Fruit fly (Drosophila melanogaster): ENCODE measurements around the gene CG17168.
A peak's percentile ranks its signal among the peaks of the same experiment; 100 is the strongest.

The CG17168 gene

DNA sequence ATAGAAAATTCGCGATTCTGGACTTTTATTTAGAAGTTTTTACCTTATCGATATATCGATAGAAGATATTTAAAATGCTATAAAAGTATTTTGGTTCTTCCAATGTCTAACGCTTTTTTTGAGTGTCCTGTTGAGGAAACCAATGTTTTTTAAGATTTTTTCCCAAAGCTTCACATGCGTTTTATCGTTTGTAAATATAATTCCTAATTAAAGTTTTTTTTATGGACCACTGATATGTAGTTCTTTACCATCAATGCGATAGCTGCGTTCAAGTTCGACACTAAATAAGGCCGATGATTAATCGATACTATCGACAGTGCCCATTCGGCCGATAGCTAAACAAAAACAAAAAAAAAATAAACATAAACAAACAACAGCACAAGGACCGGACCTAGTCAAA is 23.2 kb downstream of the CG17168 start, which contains the start of gene ATbp (continued):
- TF ChIP-seq topi (GFP tag; optimal IDR thresholded peaks at IDR 0.05) (peak; percentile 15), CG11762 (GFP tag; optimal IDR thresholded peaks at IDR 0.05; ENCODE audit: insufficient read depth) (no peak), Sox14 (GFP tag; optimal IDR thresholded peaks at IDR 0.05) (peak; percentile 37), CG15336 (GFP tag; IDR thresholded peaks at IDR 0.05) (no peak), CG10669 (GFP tag; optimal IDR thresholded peaks at IDR 0.05) (no peak), fkh (GFP tag; optimal IDR thresholded peaks at IDR 0.05) (peak; percentile 64), Eip93F (GFP tag; optimal IDR thresholded peaks at IDR 0.05) (no peak), CG6792 (GFP tag; optimal IDR thresholded peaks at IDR 0.05) (no peak), spab (GFP tag; optimal IDR thresholded peaks at IDR 0.05) (no peak), Hr39 (GFP tag; optimal IDR thresholded peaks at IDR 0.05) (peak; percentile 31), CG8319 (GFP tag; optimal IDR thresholded peaks at IDR 0.05) (no peak), acj6 (GFP tag; optimal IDR thresholded peaks at IDR 0.05) (no peak)

Measured in whole organism, prepupa.